Worm (Caenorhabditis elegans) whole organism, L4 larva: ENCODE measurements around the gene C09F12.2.

Experiments used
- ceh-20 ChIP-seq: fragments of 200-800 bp; sonication (Bioruptor generic); IDR thresholded peaks from 2 replicates; pipeline ENCODE4 v1.3.6; 2022; ENCODE audit warnings: missing genetic modification reagents, missing genetic modification characterization, missing compliant biosample characterization
- ces-1 ChIP-seq: fragments of 150-350 bp; sonication (generic microtip); optimal IDR thresholded peaks from 4 replicates; lab custom pipeline; 2014; ENCODE audit warnings: missing biosample characterization, missing genetic modification reagents, missing genetic modification characterization
- set-16 ChIP-seq: fragments of 200-800 bp; sonication (Bioruptor generic); IDR thresholded peaks from 2 replicates; pipeline ENCODE4 v1.3.6; 2022; ENCODE audit warnings: missing genetic modification reagents, missing genetic modification characterization, missing compliant biosample characterization
- ztf-11 ChIP-seq: fragments of 150-350 bp; optimal IDR thresholded peaks from 2 replicates; lab custom pipeline; 2014; ENCODE audit warnings: missing biosample characterization, missing genetic modification characterization

DNA sequence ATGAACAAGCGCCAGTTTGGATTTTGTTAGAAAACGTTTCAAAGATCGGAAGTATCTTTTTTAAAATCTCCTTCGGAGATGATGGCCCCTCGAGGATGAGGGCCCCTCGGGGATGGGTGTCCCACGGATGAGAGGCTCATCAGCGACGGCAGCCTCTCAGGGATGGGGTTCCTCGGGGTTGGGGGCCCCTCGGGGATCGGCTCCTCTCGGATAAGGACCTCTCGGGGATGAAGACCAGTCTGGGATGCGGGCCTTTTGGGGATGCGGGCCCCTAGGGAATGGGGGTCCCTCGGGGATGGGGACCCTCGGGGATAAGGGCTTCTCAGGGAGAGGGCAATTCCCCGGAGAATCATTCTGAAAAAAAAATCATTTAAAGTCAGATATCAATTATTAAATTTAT is 3.4 kb upstream of the C09F12.2 start:
- TF ChIP-seq ces-1: no peak
- TF ChIP-seq ceh-20 (GFP tag; lab: Robert Waterston, UW): no peak
- no peak for TF ChIP-seq ztf-11
- TF ChIP-seq set-16 (GFP tag; lab: Robert Waterston, UW): peak; percentile 98
